Fruit fly (Drosophila melanogaster) whole organism, embryonic: ENCODE data around the gene CG4020.
A peak's percentile ranks its signal among the peaks of the same experiment; 100 is the strongest.

Experiments
- Aef1 ChIP-seq: fragments of 200-800 bp; sonication (Bioruptor generic); IDR thresholded peaks from 3 replicates; pipeline ENCODE4 v1.3.6; 2022; ENCODE audit warnings: missing biosample characterization, missing genetic modification characterization
- BtbVII ChIP-seq: fragments of 200-800 bp; sonication (Bioruptor generic); optimal IDR thresholded peaks from 3 replicates; lab custom pipeline; 2017; ENCODE audit warnings: missing biosample characterization, mild to moderate bottlenecking, missing genetic modification characterization
- Bteb2 ChIP-seq: fragments of 200-800 bp; sonication (Bioruptor generic); optimal IDR thresholded peaks from 2 replicates; lab custom pipeline; 2016; ENCODE audit warnings: missing biosample characterization, missing genetic modification characterization
- CG10321 ChIP-seq: fragments of 200-800 bp; sonication (Bioruptor generic); IDR thresholded peaks from 2 replicates; pipeline ENCODE4 v1.3.6; 2022; ENCODE audit warnings: missing biosample characterization, missing genetic modification characterization
- CG10654 ChIP-seq: fragments of 200-800 bp; sonication (Bioruptor generic); optimal IDR thresholded peaks from 2 replicates; lab custom pipeline; 2016; ENCODE audit warnings: missing biosample characterization, missing genetic modification characterization
- CG10959 ChIP-seq: fragments of 200-800 bp; sonication (Bioruptor generic); IDR thresholded peaks from 2 replicates; pipeline ENCODE4 v1.3.6; 2022; ENCODE audit warnings: missing biosample characterization, missing genetic modification characterization
- CG13894 ChIP-seq: fragments of 200-800 bp; sonication (Bioruptor generic); optimal IDR thresholded peaks from 3 replicates; lab custom pipeline; 2018; ENCODE audit warnings: missing biosample characterization, mild to moderate bottlenecking, missing genetic modification characterization, moderate library complexity
- CG14710 ChIP-seq: fragments of 200-800 bp; sonication (Bioruptor generic); optimal IDR thresholded peaks from 3 replicates; lab custom pipeline; 2019; ENCODE audit warnings: missing biosample characterization, mild to moderate bottlenecking, missing genetic modification characterization, moderate library complexity
- CG16863 ChIP-seq: fragments of 200-800 bp; sonication (Bioruptor generic); optimal IDR thresholded peaks from 3 replicates; lab custom pipeline; 2016; ENCODE audit warnings: missing biosample characterization, missing genetic modification characterization
- CG17328 ChIP-seq: fragments of 200-800 bp; sonication (Bioruptor generic); IDR thresholded peaks from 2 replicates; pipeline ENCODE4 v1.3.6; 2022; ENCODE audit warnings: missing biosample characterization, missing genetic modification characterization
- CG2889 ChIP-seq: fragments of 200-800 bp; sonication (Bioruptor generic); IDR thresholded peaks from 3 replicates; pipeline ENCODE4 v1.3.6; 2022; ENCODE audit warnings: missing biosample characterization, missing genetic modification characterization
- CG30020 ChIP-seq: fragments of 200-800 bp; optimal IDR thresholded peaks from 2 replicates; lab custom pipeline; 2019; ENCODE audit warnings: missing biosample characterization, mild to moderate bottlenecking, missing genetic modification characterization, moderate library complexity
- CG31388 ChIP-seq: fragments of 200-800 bp; sonication (Bioruptor generic); optimal IDR thresholded peaks from 2 replicates; lab custom pipeline; 2016; ENCODE audit warnings: missing biosample characterization, missing genetic modification characterization
- CG33213 ChIP-seq: fragments of 200-800 bp; sonication (Bioruptor generic); optimal IDR thresholded peaks from 3 replicates; lab custom pipeline; 2016; ENCODE audit warnings: missing biosample characterization, missing genetic modification characterization
- CG33557 ChIP-seq: fragments of 200-800 bp; sonication (Bioruptor generic); optimal IDR thresholded peaks from 2 replicates; lab custom pipeline; 2019; ENCODE audit warnings: missing biosample characterization, mild to moderate bottlenecking, missing genetic modification characterization, moderate library complexity
- CG4328 ChIP-seq: fragments of 200-800 bp; sonication (Bioruptor generic); optimal IDR thresholded peaks from 3 replicates; lab custom pipeline; 2017; ENCODE audit warnings: missing biosample characterization, missing genetic modification reagents, missing genetic modification characterization
- CG7357 ChIP-seq: fragments of 200-800 bp; sonication (Bioruptor generic); IDR thresholded peaks from 3 replicates; pipeline ENCODE4 v1.3.6; 2022; ENCODE audit warnings: missing biosample characterization, missing genetic modification characterization
- CG7963 ChIP-seq: fragments of 200-800 bp; sonication (Bioruptor generic); IDR thresholded peaks from 3 replicates; pipeline ENCODE4 v1.3.6; 2022; ENCODE audit warnings: missing biosample characterization, missing genetic modification characterization; ENCODE audit not compliant: partially characterized antibody
- CG7987 ChIP-seq: fragments of 200-800 bp; sonication (Bioruptor generic); optimal IDR thresholded peaks from 2 replicates; lab custom pipeline; 2018; ENCODE audit warnings: missing biosample characterization, mild to moderate bottlenecking, missing genetic modification characterization, moderate library complexity
- CG8765 ChIP-seq: fragments of 200-800 bp; sonication (Bioruptor generic); IDR thresholded peaks from 2 replicates; pipeline ENCODE4 v1.3.6; 2022; ENCODE audit warnings: missing biosample characterization, missing genetic modification characterization
- CHES-1-like ChIP-seq: fragments of 200-800 bp; sonication (Bioruptor generic); optimal IDR thresholded peaks from 2 replicates; lab custom pipeline; 2016; ENCODE audit warnings: missing biosample characterization, missing genetic modification characterization
- CTCF ChIP-seq: fragments of 200-800 bp; sonication (Bioruptor generic); optimal IDR thresholded peaks from 2 replicates; lab custom pipeline; 2017; ENCODE audit warnings: missing biosample characterization, mild to moderate bottlenecking, missing genetic modification characterization, moderate library complexity
- D19B ChIP-seq: fragments of 200-800 bp; sonication (Bioruptor generic); optimal IDR thresholded peaks from 2 replicates; lab custom pipeline; 2017; ENCODE audit warnings: missing biosample characterization, mild to moderate bottlenecking, missing genetic modification characterization
- Dfd ChIP-seq, 2 experiments: fragments of >200 bp; optimal IDR thresholded peaks; 2 replicates each; lab custom pipeline; 2017; ENCODE audit warnings: missing biosample characterization in 2 of 2, missing genetic modification characterization in 2 of 2
- Doc2 ChIP-seq: fragments of 200-800 bp; sonication (Bioruptor generic); IDR thresholded peaks from 2 replicates; pipeline ENCODE4 v1.3.6; 2022; ENCODE audit warnings: missing biosample characterization, missing genetic modification characterization
- Dref ChIP-seq: fragments of 200-800 bp; sonication (Bioruptor generic); IDR thresholded peaks from 2 replicates; pipeline ENCODE4 v1.3.6; 2022; ENCODE audit warnings: missing biosample characterization, missing genetic modification characterization
- ERR ChIP-seq: fragments of 200-800 bp; sonication (Bioruptor generic); optimal IDR thresholded peaks from 2 replicates; lab custom pipeline; 2016; ENCODE audit warnings: missing biosample characterization, missing genetic modification characterization
- Hr39 ChIP-seq: fragments of >200 bp; optimal IDR thresholded peaks from 2 replicates; lab custom pipeline; 2017
- Kr ChIP-seq: fragments of 200-800 bp; sonication (Bioruptor generic); optimal IDR thresholded peaks from 2 replicates; lab custom pipeline; 2017; ENCODE audit warnings: missing biosample characterization, mild to moderate bottlenecking, missing genetic modification characterization
- Mad ChIP-seq: fragments of 200-800 bp; sonication (Bioruptor generic); optimal IDR thresholded peaks from 2 replicates; lab custom pipeline; 2016; ENCODE audit warnings: missing biosample characterization, missing genetic modification characterization
- Myb ChIP-seq: fragments of 200-800 bp; sonication (Bioruptor generic); optimal IDR thresholded peaks from 2 replicates; lab custom pipeline; 2016; ENCODE audit warnings: missing biosample characterization, missing genetic modification characterization
- NC2β ChIP-seq: fragments of 200-800 bp; sonication (Bioruptor generic); optimal IDR thresholded peaks from 2 replicates; lab custom pipeline; 2016; ENCODE audit warnings: missing biosample characterization, missing genetic modification characterization
- TFAM ChIP-seq: fragments of 200-800 bp; sonication (Bioruptor generic); optimal IDR thresholded peaks from 2 replicates; lab custom pipeline; 2017; ENCODE audit warnings: missing biosample characterization, missing genetic modification characterization, inconsistent platforms
- Usf ChIP-seq: fragments of 200-800 bp; sonication (Bioruptor generic); optimal IDR thresholded peaks from 2 replicates; lab custom pipeline; 2017; ENCODE audit warnings: missing genotype, missing biosample characterization, missing genetic modification characterization
- ash1 ChIP-seq: fragments of 200-800 bp; sonication (Bioruptor generic); optimal IDR thresholded peaks from 2 replicates; lab custom pipeline; 2018; ENCODE audit warnings: missing biosample characterization, mild to moderate bottlenecking, missing genetic modification characterization
- bsh ChIP-seq, 2 experiments: fragments of 200-800 bp; sonication (Bioruptor generic); optimal IDR thresholded peaks; 2 replicates each; lab custom pipeline; 2017 to 2018; ENCODE audit warnings: mild to moderate bottlenecking in 2 of 2, missing biosample characterization in 2 of 2, missing genetic modification characterization in 2 of 2, moderate library complexity in 1 of 2
- cad ChIP-seq: fragments of >200 bp; optimal IDR thresholded peaks from 2 replicates; lab custom pipeline; 2017; ENCODE audit warnings: missing biosample characterization, missing genetic modification characterization
- cwo ChIP-seq: fragments of 200-800 bp; sonication (Bioruptor generic); optimal IDR thresholded peaks from 3 replicates; lab custom pipeline; 2017; ENCODE audit warnings: missing biosample characterization, missing genetic modification characterization, mild to moderate bottlenecking, moderate library complexity, missing genetic modification reagents
- dmrt11E ChIP-seq: fragments of 200-800 bp; sonication (Bioruptor generic); optimal IDR thresholded peaks from 3 replicates; lab custom pipeline; 2018; ENCODE audit warnings: missing biosample characterization, mild to moderate bottlenecking, missing genetic modification characterization, moderate library complexity
- dysf ChIP-seq: fragments of 200-800 bp; sonication (Bioruptor generic); IDR thresholded peaks from 3 replicates; pipeline ENCODE4 v1.3.6; 2022; ENCODE audit warnings: missing biosample characterization, missing genetic modification characterization
- fd96Cb ChIP-seq: fragments of 200-800 bp; sonication (Bioruptor generic); optimal IDR thresholded peaks from 2 replicates; lab custom pipeline; 2018; ENCODE audit warnings: missing biosample characterization, mild to moderate bottlenecking, missing genetic modification characterization, moderate library complexity
- fu2 ChIP-seq: fragments of 200-800 bp; sonication (Bioruptor generic); optimal IDR thresholded peaks from 2 replicates; lab custom pipeline; 2016; ENCODE audit warnings: missing biosample characterization, missing genetic modification characterization
- gce ChIP-seq: fragments of 200-800 bp; sonication (Bioruptor generic); IDR thresholded peaks from 3 replicates; pipeline ENCODE4 v1.3.6; 2022; ENCODE audit warnings: missing biosample characterization, missing genetic modification characterization
- gsb-n ChIP-seq: fragments of 200-800 bp; sonication (Bioruptor generic); optimal IDR thresholded peaks from 3 replicates; lab custom pipeline; 2018; ENCODE audit warnings: missing biosample characterization, mild to moderate bottlenecking, missing genetic modification characterization
- hkb ChIP-seq, 2 experiments: fragments of 200-800 bp in 1 of 2; fragments of >200 bp in 1 of 2; sonication (Bioruptor generic) in 1 of 2; IDR thresholded peaks in 1 of 2; optimal IDR thresholded peaks in 1 of 2; 2 replicates each; pipeline versions ENCODE4 v1.3.6 to Lab custom; 2017 to 2022; ENCODE audit warnings: missing biosample characterization in 1 of 2, missing genetic modification characterization in 1 of 2
- hth ChIP-seq: fragments of >200 bp; optimal IDR thresholded peaks from 2 replicates; lab custom pipeline; 2017; ENCODE audit warnings: inconsistent platforms
- sisA ChIP-seq: fragments of 200-800 bp; sonication (Bioruptor generic); IDR thresholded peaks from 2 replicates; pipeline ENCODE4 v1.3.6; 2022; ENCODE audit warnings: missing biosample characterization, missing genetic modification characterization
- z ChIP-seq: fragments of 200-800 bp; sonication (Bioruptor generic); IDR thresholded peaks from 3 replicates; pipeline ENCODE4 v1.3.6; 2022; ENCODE audit warnings: missing biosample characterization, missing genetic modification characterization
- zen2 ChIP-seq: fragments of 200-800 bp; sonication (Bioruptor generic); IDR thresholded peaks from 3 replicates; pipeline ENCODE4 v1.3.6; 2022; ENCODE audit warnings: missing biosample characterization, missing genetic modification characterization; ENCODE audit not compliant: partially characterized antibody
- zfh1 ChIP-seq: fragments of 200-800 bp; sonication (Bioruptor generic); IDR thresholded peaks from 3 replicates; pipeline ENCODE4 v1.3.6; 2022; ENCODE audit warnings: missing biosample characterization, missing genetic modification characterization
- zfh2 ChIP-seq: fragments of 200-800 bp; sonication (Bioruptor generic); optimal IDR thresholded peaks from 2 replicates; lab custom pipeline; 2016; ENCODE audit warnings: missing biosample characterization, missing genetic modification characterization

CG4020 gene

DNA sequence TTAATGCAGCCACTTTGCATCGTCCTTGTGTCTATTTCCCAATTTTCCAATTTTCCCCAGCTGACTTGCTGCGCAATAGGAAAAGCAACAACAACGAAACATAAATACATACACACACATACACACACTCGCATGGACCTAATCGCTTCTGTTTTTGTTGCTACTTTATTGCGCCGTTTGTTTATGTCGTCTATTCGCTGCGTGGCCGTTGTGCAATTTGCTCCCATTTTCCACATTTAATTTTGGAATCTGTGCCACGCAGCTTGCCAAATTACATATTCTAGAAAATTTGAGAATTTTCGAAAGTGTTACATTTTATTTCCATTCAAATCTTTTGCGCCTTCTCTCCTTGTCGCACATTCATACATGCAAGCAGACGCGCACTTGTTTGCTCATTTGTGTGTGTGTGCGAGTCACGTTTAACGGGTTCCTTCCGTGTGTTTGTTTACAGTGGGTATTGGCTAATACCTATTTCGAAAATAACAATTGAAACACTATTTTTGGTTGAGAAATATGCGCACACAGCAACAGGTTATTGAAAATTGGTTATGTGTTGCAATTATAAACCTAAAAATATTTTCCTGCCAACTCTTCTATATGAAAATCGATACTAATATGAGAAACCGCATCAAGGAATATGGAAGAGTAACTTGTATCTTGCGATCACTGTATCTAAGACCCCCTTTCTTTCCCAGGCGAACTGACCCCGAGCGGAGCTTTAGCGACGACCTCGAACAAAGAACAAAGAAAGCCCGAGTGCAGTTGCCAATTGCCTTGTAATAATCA lies 25.2 kb upstream of the CG4020 start (continued):
- TF ChIP-seq CG13894 (tag; lab: Kevin White, UChicago): peak; percentile 30
- no peak for TF ChIP-seq CG10959
- no peak for TF ChIP-seq CG31388 (GFP tag; lab: Kevin White, UChicago)
- TF ChIP-seq Doc2 (GFP tag; lab: Robert Waterston, UW): no peak
- no peak for TF ChIP-seq hkb (optimal IDR thresholded peaks at IDR 0.05; lab: Kevin White, UChicago)
- peak; percentile 38; the same call in 1 of the 2 replicates for TF ChIP-seq hkb (GFP tag; IDR thresholded peaks at IDR 0.05; lab: Robert Waterston, UW)
- TF ChIP-seq CG16863 (GFP tag; lab: Kevin White, UChicago): peak; percentile 22
- TF ChIP-seq Aef1: no peak; the same call in 2 of the 3 replicates
- peak; percentile 3 for TF ChIP-seq CG33557 (GFP tag; lab: Kevin White, UChicago)
- no peak for TF ChIP-seq z
- TF ChIP-seq zfh1: no peak
- TF ChIP-seq ERR (GFP tag; lab: Kevin White, UChicago): no peak
- peak; percentile 2 for TF ChIP-seq fd96Cb
- TF ChIP-seq dysf (GFP tag; lab: Robert Waterston, UW): peak; percentile 66; the same call in 2 of the 3 replicates
- peak; percentile 34 for TF ChIP-seq CG4328 (GFP tag; lab: Kevin White, UChicago)
- no peak for TF ChIP-seq Hr39
- TF ChIP-seq CG7357 (GFP tag; lab: Robert Waterston, UW): 0 out of 3 replicates have a peak, but pooled peaks have one; percentile 5
- TF ChIP-seq CG7963 (GFP tag; lab: Robert Waterston, UW): no peak
- TF ChIP-seq Usf: no peak
- TF ChIP-seq Dref: no peak
- TF ChIP-seq NC2β (GFP tag; lab: Kevin White, UChicago): no peak
- peak; percentile 29 for TF ChIP-seq fu2
- TF ChIP-seq CTCF (GFP tag; lab: Kevin White, UChicago): peak; percentile 5
- no peak for TF ChIP-seq CG30020
- TF ChIP-seq hth (lab: Kevin White, UChicago): no peak
- no peak for TF ChIP-seq sisA
- TF ChIP-seq gsb-n (tag; lab: Kevin White, UChicago): peak; percentile 25
- TF ChIP-seq dmrt11E (tag; lab: Kevin White, UChicago): peak; percentile 3
- 0 out of 2 replicates have a peak, but pooled peaks have one; percentile 23 for TF ChIP-seq CG17328 (GFP tag; lab: Robert Waterston, UW)
- peak; percentile 62 for TF ChIP-seq CG7987 (GFP tag; lab: Kevin White, UChicago)
- peak; percentile 17 for TF ChIP-seq CG10654 (GFP tag; lab: Kevin White, UChicago)
- TF ChIP-seq CG14710 (tag; lab: Kevin White, UChicago): peak; percentile 32
- TF ChIP-seq cwo (GFP tag; lab: Kevin White, UChicago): peak; percentile 97
- no peak for TF ChIP-seq Mad (GFP tag; lab: Kevin White, UChicago)
- no peak for TF ChIP-seq cad (GFP tag; lab: Kevin White, UChicago)
- TF ChIP-seq Dfd (GFP tag; optimal IDR thresholded peaks at IDR 0.05; lab: Kevin White, UChicago): no peak
- no peak for TF ChIP-seq CG10321 (GFP tag; lab: Robert Waterston, UW)
- peak; percentile 47 for TF ChIP-seq zfh2 (GFP tag; lab: Kevin White, UChicago)
- TF ChIP-seq CG8765 (GFP tag; lab: Robert Waterston, UW): no peak
- peak; percentile 9 for TF ChIP-seq Kr (GFP tag; lab: Kevin White, UChicago)
- peak; percentile 0 for TF ChIP-seq Myb (GFP tag; lab: Kevin White, UChicago)
- no peak for TF ChIP-seq Bteb2 (GFP tag; lab: Kevin White, UChicago)
- peak; percentile 52 to 61 for TF ChIP-seq bsh (GFP tag; optimal IDR thresholded peaks at IDR 0.05; lab: Kevin White, UChicago)
- TF ChIP-seq ash1: no peak
- TF ChIP-seq CHES-1-like: peak; percentile 46
- TF ChIP-seq D19B (GFP tag; lab: Kevin White, UChicago): peak; percentile 27
- no peak for TF ChIP-seq zen2
- TF ChIP-seq TFAM: no peak
- TF ChIP-seq CG2889 (GFP tag; lab: Robert Waterston, UW): no peak
- TF ChIP-seq CG33213 (GFP tag; lab: Kevin White, UChicago): peak; percentile 20
- no peak for TF ChIP-seq BtbVII (GFP tag; lab: Kevin White, UChicago)
- 0 out of 3 replicates have a peak, but pooled peaks have one; percentile 44 for TF ChIP-seq gce (GFP tag; lab: Robert Waterston, UW)
